Worm (Caenorhabditis elegans) whole organism, mixed stage, embryonic: ENCODE data around the gene srj-44.

Experiments
- elt-3 ChIP-seq: fragments of 150-350 bp; optimal IDR thresholded peaks from 2 replicates; lab custom pipeline; 2014; ENCODE audit warnings: missing biosample characterization, missing genetic modification characterization
- mab-5 ChIP-seq: fragments of 150-350 bp; optimal IDR thresholded peaks from 2 replicates; lab custom pipeline; 2014; ENCODE audit warnings: missing biosample characterization, missing genetic modification characterization
- nhr-12 ChIP-seq: fragments of 150-350 bp; optimal IDR thresholded peaks from 2 replicates; lab custom pipeline; 2014; ENCODE audit warnings: missing biosample characterization, missing genetic modification characterization
- snpc-4 ChIP-seq: fragments of 150-350 bp; optimal IDR thresholded peaks from 2 replicates; lab custom pipeline; 2014; ENCODE audit warnings: missing biosample characterization, missing genetic modification characterization
- unc-39 ChIP-seq: fragments of 150-350 bp; optimal IDR thresholded peaks from 2 replicates; lab custom pipeline; 2014; ENCODE audit warnings: missing biosample characterization, missing genetic modification characterization
- ztf-11 ChIP-seq: fragments of 150-350 bp; optimal IDR thresholded peaks from 2 replicates; lab custom pipeline; 2014; ENCODE audit warnings: missing biosample characterization, missing genetic modification characterization

DNA sequence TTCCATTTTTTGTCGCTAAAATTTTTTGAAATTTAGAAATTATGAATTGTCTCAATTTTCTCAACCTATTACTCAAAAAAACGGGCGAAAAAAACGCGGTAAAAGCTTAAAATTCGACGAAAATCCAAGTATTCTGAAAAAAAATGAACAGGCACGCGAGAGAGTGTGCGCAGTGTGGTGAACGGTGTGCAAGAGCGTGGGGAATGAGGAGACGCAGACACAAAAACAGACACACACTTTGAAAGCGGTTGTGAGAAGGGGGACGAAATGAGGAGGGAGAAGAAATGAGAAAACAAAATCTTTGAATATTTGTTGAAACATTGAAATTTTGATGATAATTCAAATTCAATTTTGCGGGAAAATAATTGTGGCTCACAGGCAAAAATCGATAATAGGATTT is 18.9 kb downstream of the srj-44 start, which contains the start of gene T03D3.5:
- TF ChIP-seq elt-3, result no peak
- TF ChIP-seq mab-5 (tag; lab: Kevin White, UChicago), result no peak
- TF ChIP-seq nhr-12 (tag; lab: Kevin White, UChicago), result no peak
- no peak for TF ChIP-seq unc-39
- no peak for TF ChIP-seq ztf-11 (tag; lab: Kevin White, UChicago)
- TF ChIP-seq snpc-4 (tag; lab: Kevin White, UChicago), result no peak
